Worm (Caenorhabditis elegans) whole organism, midembryonic: ENCODE measurements around the gene F31B9.3.

Source experiments
- T22C8.4 ChIP-seq: fragments of 200-800 bp; sonication (Bioruptor generic); IDR thresholded peaks from 2 replicates; pipeline ENCODE4 v1.3.6; 2022; ENCODE audit warnings: missing genetic modification characterization, missing compliant biosample characterization
- cog-1 ChIP-seq: sonication (generic microtip); optimal IDR thresholded peaks from 2 replicates; lab custom pipeline; 2016; ENCODE audit warnings: missing genetic modification characterization, missing compliant biosample characterization
- flt-1 ChIP-seq: fragments of 200-800 bp; sonication (Bioruptor generic); IDR thresholded peaks from 2 replicates; pipeline ENCODE4 v1.3.6; 2022; ENCODE audit warnings: missing genetic modification characterization, missing compliant biosample characterization
- klf-2 ChIP-seq: fragments of 200-800 bp; sonication (Bioruptor generic); conservative IDR thresholded peaks from 2 replicates; pipeline ENCODE4 v1.3.6; 2022; ENCODE audit warnings: missing genetic modification reagents, missing genetic modification characterization, missing compliant biosample characterization
- med-1 ChIP-seq: sonication (generic microtip); optimal IDR thresholded peaks from 2 replicates; lab custom pipeline; 2017; ENCODE audit warnings: missing genetic modification characterization, mild to moderate bottlenecking, missing compliant biosample characterization, antibody characterized with exemption, missing genetic modification reagents; ENCODE audit not compliant: insufficient read depth
- ref-1 ChIP-seq: fragments of 200-800 bp; sonication (Bioruptor generic); conservative IDR thresholded peaks from 2 replicates; pipeline ENCODE4 v1.3.6; 2022; ENCODE audit warnings: missing genetic modification reagents, missing genetic modification characterization, missing compliant biosample characterization
- tab-1 ChIP-seq: fragments of 200-800 bp; sonication (Bioruptor generic); IDR thresholded peaks from 2 replicates; pipeline ENCODE4 v1.3.6; 2022; ENCODE audit warnings: missing genetic modification characterization, missing compliant biosample characterization
- ztf-23 ChIP-seq: fragments of 200-800 bp; sonication (Bioruptor generic); IDR thresholded peaks from 2 replicates; pipeline ENCODE4 v1.3.6; 2022; ENCODE audit warnings: missing genetic modification reagents, missing genetic modification characterization, missing compliant biosample characterization
- ztf-29 ChIP-seq: fragments of 200-800 bp; sonication (Bioruptor generic); IDR thresholded peaks from 2 replicates; pipeline ENCODE4 v1.3.6; 2022; ENCODE audit warnings: missing genetic modification reagents, missing genetic modification characterization, missing compliant biosample characterization

The F31B9.3 gene

DNA sequence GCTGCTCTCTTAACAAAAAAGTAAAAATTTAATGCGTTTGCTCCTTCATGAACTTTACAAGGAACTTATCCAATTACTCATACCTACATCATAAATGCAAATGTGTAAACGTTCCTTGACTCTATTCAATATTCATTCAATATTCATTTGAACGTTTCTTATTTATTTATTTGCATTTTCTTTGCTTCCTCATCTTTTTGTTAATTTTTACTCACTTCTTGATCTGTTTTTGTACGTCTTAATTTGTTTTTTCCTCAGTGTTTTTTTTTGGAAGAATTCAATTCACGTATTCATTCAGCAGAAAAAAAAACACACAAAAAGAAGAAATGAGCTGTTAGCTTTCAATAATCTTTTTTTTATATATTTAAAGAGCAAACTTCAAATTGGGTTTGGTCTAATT lies 20.7 kb upstream of the F31B9.3 start:
- TF ChIP-seq ref-1 (GFP tag; lab: Robert Waterston, UW), result no peak
- TF ChIP-seq klf-2 (GFP tag; lab: Robert Waterston, UW), result no peak
- TF ChIP-seq ztf-23, result no peak
- TF ChIP-seq tab-1, result no peak
- TF ChIP-seq cog-1, result no peak
- TF ChIP-seq ztf-29 (GFP tag; lab: Robert Waterston, UW), result no peak
- TF ChIP-seq med-1 (GFP tag; lab: Kevin White, UChicago), result no peak
- TF ChIP-seq T22C8.4 (GFP tag; lab: Robert Waterston, UW), result no peak
- TF ChIP-seq flt-1 (GFP tag; lab: Robert Waterston, UW), result no peak

DNA sequence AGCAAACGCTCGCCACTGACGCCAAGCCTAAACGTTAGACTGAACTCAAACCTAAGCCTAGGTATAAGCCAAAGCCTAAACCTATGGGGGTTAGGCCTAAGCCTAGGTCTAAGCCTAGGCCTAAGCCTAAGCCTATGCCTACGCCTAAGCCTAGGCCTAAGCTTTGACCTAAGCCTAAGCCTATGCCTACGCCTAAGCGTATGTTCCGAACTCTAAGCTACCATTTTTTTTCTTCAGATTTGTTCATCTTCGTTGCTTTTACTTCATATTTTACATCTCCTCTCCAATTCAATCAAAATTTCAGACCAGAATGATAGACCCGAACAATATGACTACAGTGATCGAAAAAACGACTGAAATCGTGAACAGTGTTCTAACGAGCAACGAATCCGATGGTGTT lies 13.2 kb upstream of the F31B9.3 start, which contains the start of gene npr-33:
Gene npr-33 (plus strand): TSS at position 301 of the 400 bp plus-strand sequence.
- no peak for TF ChIP-seq ztf-23
- TF ChIP-seq tab-1, result no peak
- TF ChIP-seq med-1 (GFP tag; lab: Kevin White, UChicago), result no peak
- TF ChIP-seq ztf-29 (GFP tag; lab: Robert Waterston, UW), result no peak
- no peak for TF ChIP-seq flt-1 (GFP tag; lab: Robert Waterston, UW)
- no peak for TF ChIP-seq ref-1 (GFP tag; lab: Robert Waterston, UW)
- no peak for TF ChIP-seq T22C8.4 (GFP tag; lab: Robert Waterston, UW)
- TF ChIP-seq klf-2 (GFP tag; lab: Robert Waterston, UW), result no peak
- no peak for TF ChIP-seq cog-1

DNA sequence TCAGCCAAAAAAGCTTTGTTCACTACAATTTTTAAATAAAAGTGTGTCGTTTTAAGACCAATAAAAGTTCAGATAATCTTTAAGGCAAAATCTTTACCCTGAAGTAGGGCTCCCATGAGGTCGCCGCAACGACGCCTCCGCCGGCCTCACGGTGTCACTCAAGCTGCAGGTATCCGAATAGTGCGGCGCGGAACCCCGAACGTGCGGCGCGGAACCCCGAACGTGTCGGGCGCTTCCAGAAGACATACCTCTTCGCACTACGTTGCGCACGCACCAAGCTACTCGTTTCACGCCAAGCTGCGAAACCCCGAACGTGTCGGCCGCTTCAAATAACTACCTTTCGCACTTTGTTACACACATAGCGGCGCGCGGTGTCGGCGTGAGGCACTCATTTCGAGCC lies 10.7 kb upstream of the F31B9.3 start:
- TF ChIP-seq ztf-23, result no peak
- no peak for TF ChIP-seq ref-1 (GFP tag; lab: Robert Waterston, UW)
- TF ChIP-seq med-1 (GFP tag; lab: Kevin White, UChicago), result no peak
- TF ChIP-seq cog-1, result no peak
- TF ChIP-seq klf-2 (GFP tag; lab: Robert Waterston, UW), result no peak
- no peak for TF ChIP-seq ztf-29 (GFP tag; lab: Robert Waterston, UW)
- TF ChIP-seq flt-1 (GFP tag; lab: Robert Waterston, UW), result no peak
- TF ChIP-seq T22C8.4 (GFP tag; lab: Robert Waterston, UW), result no peak
- no peak for TF ChIP-seq tab-1

DNA sequence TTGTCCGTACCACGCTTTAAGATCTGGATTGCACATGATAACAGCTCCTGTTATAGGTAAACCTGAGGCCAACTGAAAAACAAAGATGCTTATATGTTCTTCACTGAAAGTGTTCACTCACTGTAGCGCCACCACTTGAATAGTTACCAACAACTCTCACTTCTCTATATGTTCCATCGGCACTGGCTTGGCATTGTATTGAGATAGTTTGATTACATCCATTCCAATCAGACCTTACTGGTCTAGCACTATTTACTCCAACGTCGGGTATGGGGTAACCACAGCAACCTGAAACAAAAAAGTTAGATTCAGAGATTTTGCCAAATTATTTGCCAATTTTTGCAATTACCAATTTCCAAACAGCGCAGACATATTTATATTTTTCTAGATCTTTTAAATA lies 7.8 kb upstream of the F31B9.3 start:
- TF ChIP-seq cog-1 (no peak), ztf-23 (no peak), ztf-29 (GFP tag; lab: Robert Waterston, UW) (no peak), med-1 (GFP tag; lab: Kevin White, UChicago) (no peak), ref-1 (GFP tag; lab: Robert Waterston, UW) (no peak), klf-2 (GFP tag; lab: Robert Waterston, UW) (no peak), flt-1 (GFP tag; lab: Robert Waterston, UW) (no peak), T22C8.4 (GFP tag; lab: Robert Waterston, UW) (no peak), tab-1 (no peak)

DNA sequence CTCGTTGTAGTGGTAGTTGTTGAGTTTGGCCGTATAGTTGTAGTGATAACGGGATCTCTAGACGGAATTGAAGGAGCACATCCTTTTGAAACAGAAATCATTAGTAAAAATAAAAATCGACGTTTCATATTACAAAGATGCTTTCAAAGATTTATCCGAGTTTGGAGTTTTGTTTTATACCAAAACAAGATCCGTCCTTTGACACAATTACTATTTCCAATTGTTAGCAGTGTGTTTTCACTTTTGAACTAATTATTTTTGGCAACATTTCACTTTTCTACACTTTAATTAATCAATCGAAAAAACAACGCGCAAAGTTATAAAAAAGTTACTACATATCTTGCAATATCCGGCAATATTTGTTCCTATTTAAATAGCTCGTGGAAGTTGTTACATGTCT lies 6.5 kb upstream of the F31B9.3 start, which contains the start of the genes F31B9.4 and F31B9.2:
Gene F31B9.4 (minus strand): TSS at position 101 of the 400 bp plus-strand sequence.
Gene F31B9.2 (plus strand): TSS at position 368 of the 400 bp plus-strand sequence.
- TF ChIP-seq T22C8.4 (GFP tag; lab: Robert Waterston, UW) (no peak), med-1 (GFP tag; lab: Kevin White, UChicago) (no peak), ref-1 (GFP tag; lab: Robert Waterston, UW) (no peak), cog-1 (no peak), tab-1 (no peak), flt-1 (GFP tag; lab: Robert Waterston, UW) (no peak), ztf-23 (no peak), klf-2 (GFP tag; lab: Robert Waterston, UW) (no peak), ztf-29 (GFP tag; lab: Robert Waterston, UW) (no peak)

DNA sequence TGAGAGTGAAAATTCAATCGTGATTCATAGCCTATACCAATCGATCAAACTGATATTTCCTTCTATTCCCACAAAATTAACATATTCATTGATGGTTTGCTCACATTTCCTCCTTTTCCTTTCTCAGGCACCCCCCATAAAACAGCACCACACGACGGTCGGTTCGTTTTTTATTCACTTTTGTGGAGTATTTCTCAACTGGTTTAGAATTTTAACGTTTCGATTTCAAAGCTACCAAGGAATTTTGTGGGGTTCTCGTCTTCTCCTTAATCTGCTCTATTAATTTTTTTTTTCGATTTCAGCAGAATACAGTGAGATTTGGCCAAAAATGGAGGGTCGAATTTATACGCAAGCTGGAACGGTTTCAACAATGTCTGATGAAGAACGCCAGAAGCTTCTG lies 4.2 kb upstream of the F31B9.3 start, which contains the start of gene F31B9.7:
Gene F31B9.7 (plus strand): TSS at position 301 of the 400 bp plus-strand sequence.
- TF ChIP-seq ztf-23, result no peak
- TF ChIP-seq flt-1 (GFP tag; lab: Robert Waterston, UW), result no peak
- TF ChIP-seq tab-1, result no peak
- no peak for TF ChIP-seq cog-1
- no peak for TF ChIP-seq ztf-29 (GFP tag; lab: Robert Waterston, UW)
- TF ChIP-seq ref-1 (GFP tag; lab: Robert Waterston, UW), result no peak
- no peak for TF ChIP-seq med-1 (GFP tag; lab: Kevin White, UChicago)
- TF ChIP-seq T22C8.4 (GFP tag; lab: Robert Waterston, UW), result no peak
- no peak for TF ChIP-seq klf-2 (GFP tag; lab: Robert Waterston, UW)

DNA sequence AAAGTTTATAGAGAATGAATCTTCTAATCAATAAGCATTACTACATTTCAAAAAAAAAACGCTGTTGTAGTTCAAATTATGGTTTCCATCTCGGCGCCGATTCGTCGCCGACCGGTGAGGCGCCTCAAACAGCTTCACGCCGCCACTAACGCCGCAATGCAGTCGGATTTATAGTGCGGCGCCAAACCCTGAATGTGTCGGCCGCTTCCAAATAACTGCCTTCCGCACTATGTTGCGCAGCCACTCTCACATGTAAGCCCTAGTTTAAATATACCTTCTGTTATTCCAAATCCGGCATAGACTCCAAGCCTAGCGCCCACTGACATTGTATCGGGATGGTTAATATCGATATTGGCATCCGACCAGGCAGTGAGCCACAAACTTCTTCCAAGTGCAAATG lies 9.3 kb downstream of the F31B9.3 start:
- TF ChIP-seq ztf-23 (no peak), flt-1 (GFP tag; lab: Robert Waterston, UW) (no peak), cog-1 (no peak), T22C8.4 (GFP tag; lab: Robert Waterston, UW) (no peak), med-1 (GFP tag; lab: Kevin White, UChicago) (no peak), ref-1 (GFP tag; lab: Robert Waterston, UW) (no peak), tab-1 (no peak), klf-2 (GFP tag; lab: Robert Waterston, UW) (no peak), ztf-29 (GFP tag; lab: Robert Waterston, UW) (no peak)

DNA sequence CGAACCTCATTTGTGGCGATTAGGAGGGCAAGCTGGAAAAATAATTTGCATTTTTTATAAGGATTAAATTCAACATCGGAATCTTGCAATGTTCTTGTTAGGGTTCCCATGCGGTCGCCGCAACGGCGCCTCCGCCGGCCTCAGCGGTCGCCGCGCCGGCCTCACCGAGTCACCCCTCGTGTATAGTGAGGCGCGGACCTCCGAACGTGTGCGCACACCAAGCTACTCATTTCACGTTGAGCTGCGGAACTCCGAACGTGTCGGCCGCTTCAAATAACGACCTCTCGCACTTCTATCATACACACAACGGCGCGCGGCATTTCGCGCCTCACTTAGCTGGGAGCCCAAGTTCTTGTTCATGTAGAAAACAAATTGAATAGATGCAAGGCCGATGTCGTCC lies 14.3 kb downstream of the F31B9.3 start:
- TF ChIP-seq T22C8.4 (GFP tag; lab: Robert Waterston, UW) (no peak), ztf-23 (no peak), flt-1 (GFP tag; lab: Robert Waterston, UW) (no peak), klf-2 (GFP tag; lab: Robert Waterston, UW) (no peak), med-1 (GFP tag; lab: Kevin White, UChicago) (no peak), ref-1 (GFP tag; lab: Robert Waterston, UW) (no peak), ztf-29 (GFP tag; lab: Robert Waterston, UW) (no peak), tab-1 (no peak), cog-1 (no peak)

DNA sequence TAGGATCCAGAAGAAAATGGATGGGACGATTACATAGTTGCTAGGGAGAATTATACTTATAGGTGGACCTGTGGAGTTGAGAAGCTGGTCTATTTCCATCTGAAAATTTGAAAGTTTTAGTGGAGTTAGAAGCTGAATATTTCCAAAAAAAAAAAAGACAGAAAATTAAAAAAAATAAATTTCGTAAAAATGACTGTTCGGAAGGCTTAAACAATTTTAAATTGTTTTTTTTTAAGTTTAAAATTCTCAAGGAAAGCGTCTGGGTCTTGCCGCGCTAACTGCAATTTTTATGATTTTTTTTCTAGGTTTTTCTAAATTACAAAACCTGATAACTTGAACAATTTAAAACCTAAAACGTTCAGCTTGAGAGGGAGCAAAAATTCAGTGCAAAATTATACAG lies 15.7 kb downstream of the F31B9.3 start, which contains the start of gene mrp-3:
Gene mrp-3 (minus strand): TSS at position 101 of the 400 bp plus-strand sequence.
- TF ChIP-seq flt-1 (GFP tag; lab: Robert Waterston, UW) (no peak), T22C8.4 (GFP tag; lab: Robert Waterston, UW) (no peak), tab-1 (no peak)
